Fruit fly (Drosophila melanogaster): ENCODE data around the gene CG7872.

Gene CG7872

dm6 chrX:15618953-15619630 lies 41.1 kb downstream of the CG7872 start:
- TF ChIP-seq usp (GFP tag; optimal IDR thresholded peaks at IDR 0.05) (no peak), dati (GFP tag; IDR thresholded peaks at IDR 0.05) (0 out of 2 replicates have a peak, but pooled peaks have one; percentile 20), CG6854 (GFP tag; optimal IDR thresholded peaks at IDR 0.05) (peak; percentile 21), Sry-δ (GFP tag; optimal IDR thresholded peaks at IDR 0.05) (peak; percentile 27), NfI (GFP tag; optimal IDR thresholded peaks at IDR 0.05) (peak; percentile 84), Ets97D (GFP tag; optimal IDR thresholded peaks at IDR 0.05) (peak; percentile 19), Hmr (GFP tag; optimal IDR thresholded peaks at IDR 0.05) (peak; percentile 66), Sin3A (optimal IDR thresholded peaks at IDR 0.05) (no peak), CG3995 (GFP tag; optimal IDR thresholded peaks at IDR 0.05) (peak; percentile 20), CG18599 (GFP tag; optimal IDR thresholded peaks at IDR 0.05) (peak; percentile 80), bbx (GFP tag; IDR thresholded peaks at IDR 0.05; ENCODE audit: partially characterized antibody) (no peak), CG43689 (GFP tag; IDR thresholded peaks at IDR 0.05) (peak; percentile 57), Hr78 (GFP tag; optimal IDR thresholded peaks at IDR 0.05) (no peak), HHEX (GFP tag; optimal IDR thresholded peaks at IDR 0.05) (peak; percentile 76), Rx (GFP tag; IDR thresholded peaks at IDR 0.05) (peak; percentile 76), CG10267 (tag; optimal IDR thresholded peaks at IDR 0.05) (peak; percentile 53), CG3726 (GFP tag; IDR thresholded peaks at IDR 0.05) (peak; percentile 73; the same call in 2 of the 3 replicates), CG17568 (GFP tag; optimal IDR thresholded peaks at IDR 0.05) (peak; percentile 49), Optix (GFP tag; IDR thresholded peaks at IDR 0.05) (peak; percentile 83), z (GFP tag; IDR thresholded peaks at IDR 0.05) (no peak), da (GFP tag; optimal IDR thresholded peaks at IDR 0.05) (peak; percentile 51), Atf-2 (GFP tag; optimal IDR thresholded peaks at IDR 0.05) (peak; percentile 65), ato (GFP tag; IDR thresholded peaks at IDR 0.05; ENCODE audit: partially characterized antibody) (no peak), insv (GFP tag; optimal IDR thresholded peaks at IDR 0.05) (no peak), sqz (GFP tag; optimal IDR thresholded peaks at IDR 0.05) (peak; percentile 80), pros (GFP tag; optimal IDR thresholded peaks at IDR 0.05) (no peak), CG14860 (GFP tag; IDR thresholded peaks at IDR 0.05; ENCODE audit: partially characterized antibody) (no peak), Hr3 (GFP tag; optimal IDR thresholded peaks at IDR 0.05) (peak; percentile 83), croc (GFP tag; conservative IDR thresholded peaks at IDR 0.05) (peak; percentile 59; the same call in 2 of the 3 replicates), Fer1 (GFP tag; optimal IDR thresholded peaks at IDR 0.05) (peak; percentile 78), E2f2 (GFP tag; IDR thresholded peaks at IDR 0.05) (peak; percentile 42; the same call in 1 of the 2 replicates), CG12155 (GFP tag; optimal IDR thresholded peaks at IDR 0.05) (peak; percentile 76), dmrt99B (tag; optimal IDR thresholded peaks at IDR 0.05) (peak; percentile 86), chm (GFP tag; IDR thresholded peaks at IDR 0.05) (peak; percentile 77), oc (tag; optimal IDR thresholded peaks at IDR 0.05) (peak; percentile 78), bigmax (GFP tag; optimal IDR thresholded peaks at IDR 0.05) (no peak), dm (GFP tag; optimal IDR thresholded peaks at IDR 0.05) (peak; percentile 27), abd-A (tag; optimal IDR thresholded peaks at IDR 0.05) (peak; percentile 0), NC2β (GFP tag; optimal IDR thresholded peaks at IDR 0.05) (peak; percentile 33), ap (GFP tag; IDR thresholded peaks at IDR 0.05) (peak; percentile 80), CG10209 (GFP tag; optimal IDR thresholded peaks at IDR 0.05) (peak; percentile 81), tio (GFP tag; optimal IDR thresholded peaks at IDR 0.05) (peak; percentile 69), CG7839 (tag; optimal IDR thresholded peaks at IDR 0.05) (peak; percentile 87), CG9797 (GFP tag; optimal IDR thresholded peaks at IDR 0.05) (no peak), HLH4C (GFP tag; IDR thresholded peaks at IDR 0.05; ENCODE audit: partially characterized antibody) (no peak), Camta (GFP tag; optimal IDR thresholded peaks at IDR 0.05) (peak; percentile 68), CG18011 (GFP tag; optimal IDR thresholded peaks at IDR 0.05) (peak; percentile 33), CG6654 (GFP tag; optimal IDR thresholded peaks at IDR 0.05) (peak; percentile 67), CG18262 (tag; optimal IDR thresholded peaks at IDR 0.05) (peak; percentile 82)

Measured in whole organism, embryonic.